Worm (Caenorhabditis elegans): ENCODE measurements around the gene T10G3.8.

DNA sequence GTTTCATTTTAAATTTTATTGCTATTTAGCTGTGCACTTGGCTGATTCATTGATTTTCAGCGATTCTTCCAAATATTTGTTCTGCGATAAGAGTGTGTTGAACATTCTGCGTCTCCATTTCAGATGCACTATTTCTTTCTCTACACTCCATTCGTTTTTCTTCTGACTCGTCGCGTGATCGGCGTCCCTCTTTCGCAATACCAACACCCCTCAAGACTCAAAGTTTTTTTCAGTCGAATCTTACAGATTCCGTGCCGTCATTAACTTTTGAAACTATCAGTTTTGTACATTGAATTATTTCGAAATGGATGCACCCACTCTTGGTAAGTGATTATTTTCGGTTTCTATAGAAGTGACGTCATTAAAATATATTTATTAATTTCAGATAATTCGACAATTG is 13.3 kb downstream of the T10G3.8 start, which contains the start of gene frm-10:
- no peak for TF ChIP-seq pha-4 (tag; optimal IDR thresholded peaks at IDR 0.05)
- no peak for TF ChIP-seq M03D4.4 (tag; optimal IDR thresholded peaks at IDR 0.05)
- no peak for TF ChIP-seq bed-3 (GFP tag; optimal IDR thresholded peaks at IDR 0.05)
- TF ChIP-seq snpc-4 (tag; optimal IDR thresholded peaks at IDR 0.05): no peak
- no peak for TF ChIP-seq ceh-43 (GFP tag; optimal IDR thresholded peaks at IDR 0.05)

Measured in whole organism, mixed stage, embryonic.